Worm (Caenorhabditis elegans) whole organism, L1 larva: Measurements from ENCODE around the gene elo-6.

Experiments
- Y116A8C.19 ChIP-seq: sonication (generic microtip); optimal IDR thresholded peaks from 2 replicates; lab custom pipeline; 2016; ENCODE audit warnings: missing compliant biosample characterization, missing genetic modification characterization, borderline replicate concordance
- efl-3 ChIP-seq: fragments of 200-800 bp; sonication (Bioruptor generic); optimal IDR thresholded peaks from 2 replicates; lab custom pipeline; 2018; ENCODE audit warnings: mild to moderate bottlenecking, missing genetic modification characterization, missing compliant biosample characterization
- egl-27 ChIP-seq, 2 experiments: fragments of 150-350 bp in 1 of 2; sonication (generic microtip); optimal IDR thresholded peaks; 3 replicates each; lab custom pipeline; 2017 to 2018; ENCODE audit warnings: missing biosample characterization in 2 of 2, missing genetic modification characterization in 2 of 2, missing genetic modification reagents in 2 of 2
- fos-1 ChIP-seq: fragments of 150-350 bp; optimal IDR thresholded peaks from 2 replicates; lab custom pipeline; 2014; ENCODE audit warnings: missing biosample characterization, missing genetic modification characterization
- jun-1 ChIP-seq: fragments of 150-350 bp; optimal IDR thresholded peaks from 2 replicates; lab custom pipeline; 2014; ENCODE audit warnings: missing biosample characterization, missing genetic modification reagents, missing genetic modification characterization
- lsy-2 ChIP-seq, 2 experiments: fragments of 150-350 bp; optimal IDR thresholded peaks; 2 replicates each; lab custom pipeline; 2014; ENCODE audit warnings: missing biosample characterization in 2 of 2, missing genetic modification characterization in 2 of 2
- mep-1 ChIP-seq: fragments of 150-350 bp; optimal IDR thresholded peaks from 2 replicates; lab custom pipeline; 2014; ENCODE audit warnings: missing biosample characterization, missing genetic modification characterization
- nhr-28 ChIP-seq: fragments of 150-350 bp; optimal IDR thresholded peaks from 2 replicates; lab custom pipeline; 2014; ENCODE audit warnings: missing biosample characterization, missing genetic modification characterization
- nhr-77 ChIP-seq: fragments of 150-350 bp; optimal IDR thresholded peaks from 2 replicates; lab custom pipeline; 2014; ENCODE audit warnings: missing biosample characterization, missing genetic modification characterization
- pag-3 ChIP-seq: sonication (generic microtip); optimal IDR thresholded peaks from 2 replicates; lab custom pipeline; 2017; ENCODE audit warnings: missing genetic modification characterization, mild to moderate bottlenecking, missing compliant biosample characterization, antibody characterized with exemption, borderline replicate concordance; ENCODE audit not compliant: insufficient read depth
- skn-1 ChIP-seq: fragments of 150-350 bp; optimal IDR thresholded peaks from 2 replicates; lab custom pipeline; 2014; ENCODE audit warnings: missing biosample characterization, missing genetic modification characterization
- unc-62 ChIP-seq: fragments of 150-350 bp; optimal IDR thresholded peaks from 2 replicates; lab custom pipeline; 2014; ENCODE audit warnings: missing biosample characterization, missing genetic modification reagents, missing genetic modification characterization

DNA sequence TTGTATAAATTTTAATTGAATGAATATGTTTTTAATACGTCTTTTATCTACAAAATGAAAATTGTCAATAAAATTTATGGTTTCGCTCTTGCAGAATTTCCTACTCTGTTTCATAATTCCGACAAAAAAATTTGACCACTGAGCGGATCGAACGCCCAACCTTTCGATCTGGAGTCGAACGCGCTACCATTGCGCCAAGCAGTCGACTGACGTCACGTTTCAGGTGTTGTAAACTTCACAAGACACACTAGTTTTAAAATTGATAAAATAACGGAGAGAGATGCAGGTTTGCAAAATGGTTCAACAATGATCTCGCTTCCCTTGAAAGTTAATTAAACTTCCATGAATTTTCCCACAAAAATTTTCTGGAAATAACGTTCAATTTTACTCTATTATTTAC, 44.2 kb downstream of the elo-6 start:
- TF ChIP-seq efl-3 (GFP tag; lab: Kevin White, UChicago), result no peak
- no peak for TF ChIP-seq fos-1 (tag; lab: Kevin White, UChicago)
- TF ChIP-seq unc-62 (GFP tag; lab: Kevin White, UChicago), result no peak
- no peak for TF ChIP-seq Y116A8C.19 (tag; lab: Kevin White, UChicago)
- TF ChIP-seq nhr-77, result no peak
- TF ChIP-seq lsy-2 (tag; optimal IDR thresholded peaks at IDR 0.05; lab: Kevin White, UChicago), result peak in 1 of 2 experiments; percentile 10
- no peak for TF ChIP-seq jun-1 (tag; lab: Kevin White, UChicago)
- TF ChIP-seq nhr-28 (tag; lab: Kevin White, UChicago), result no peak
- no peak for TF ChIP-seq mep-1 (tag; lab: Kevin White, UChicago)
- TF ChIP-seq egl-27 (tag; optimal IDR thresholded peaks at IDR 0.05; lab: Kevin White, UChicago), result no peak
- no peak for TF ChIP-seq pag-3
- TF ChIP-seq skn-1 (tag; lab: Kevin White, UChicago), result no peak
